Worm (Caenorhabditis elegans) whole organism, early embryonic: Measurements from ENCODE around the gene Y73F8A.15.

Experiments used
- aly-1 ChIP-seq: sonication (generic microtip); optimal IDR thresholded peaks from 2 replicates; lab custom pipeline; 2016; ENCODE audit warnings: missing genetic modification characterization, missing compliant biosample characterization
- ama-1 ChIP-seq: fragments of 150-350 bp; optimal IDR thresholded peaks from 2 replicates; lab custom pipeline; 2014
- flt-1 ChIP-seq: fragments of 200-800 bp; sonication (Bioruptor generic); IDR thresholded peaks from 2 replicates; pipeline ENCODE4 v1.3.6; 2022; ENCODE audit warnings: missing genetic modification characterization, missing compliant biosample characterization
- hmbx-1 ChIP-seq: sonication (generic microtip); optimal IDR thresholded peaks from 2 replicates; lab custom pipeline; 2016; ENCODE audit warnings: mild to moderate bottlenecking, missing genetic modification characterization, missing compliant biosample characterization
- tra-4 ChIP-seq: sonication (generic microtip); optimal IDR thresholded peaks from 2 replicates; lab custom pipeline; 2017; ENCODE audit warnings: missing genetic modification characterization, missing compliant biosample characterization

ce11 chrIV:15300041-15300440 is 21.3 kb upstream of the Y73F8A.15 start:
- no peak for TF ChIP-seq flt-1 (GFP tag; lab: Robert Waterston, UW)
- TF ChIP-seq aly-1 (tag; lab: Kevin White, UChicago) = no peak
- no peak for TF ChIP-seq tra-4 (tag; lab: Kevin White, UChicago)
- TF ChIP-seq hmbx-1 = no peak
- TF ChIP-seq ama-1 (lab: Kevin White, UChicago) = no peak
